Fruit fly (Drosophila melanogaster) whole organism, prepupa: ENCODE results near the gene CG32454.
"Not testable (repeated sequence)": the region's sequence is repeated elsewhere in the genome, so short reads cannot be mapped to it uniquely, and the experiment has no call there.

ENCODE experiments used
- CG16779 ChIP-seq: fragments of 200-800 bp; sonication (Bioruptor generic); optimal IDR thresholded peaks from 3 replicates; lab custom pipeline; 2017; ENCODE audit warnings: missing biosample characterization, mild to moderate bottlenecking, missing genetic modification characterization
- esn ChIP-seq: fragments of 200-800 bp; sonication (Bioruptor generic); optimal IDR thresholded peaks from 2 replicates; lab custom pipeline; 2016; ENCODE audit warnings: missing biosample characterization, mild to moderate bottlenecking, missing genetic modification characterization, moderate library complexity
- pdm3 ChIP-seq: fragments of 200-800 bp; sonication (Bioruptor generic); optimal IDR thresholded peaks from 3 replicates; lab custom pipeline; 2016; ENCODE audit warnings: missing biosample characterization, missing genetic modification characterization
- svp ChIP-seq: fragments of 200-800 bp; sonication (Bioruptor generic); peaks from one replicate; lab custom pipeline; 2016; ENCODE audit warnings: missing biosample characterization, missing genetic modification characterization

DNA sequence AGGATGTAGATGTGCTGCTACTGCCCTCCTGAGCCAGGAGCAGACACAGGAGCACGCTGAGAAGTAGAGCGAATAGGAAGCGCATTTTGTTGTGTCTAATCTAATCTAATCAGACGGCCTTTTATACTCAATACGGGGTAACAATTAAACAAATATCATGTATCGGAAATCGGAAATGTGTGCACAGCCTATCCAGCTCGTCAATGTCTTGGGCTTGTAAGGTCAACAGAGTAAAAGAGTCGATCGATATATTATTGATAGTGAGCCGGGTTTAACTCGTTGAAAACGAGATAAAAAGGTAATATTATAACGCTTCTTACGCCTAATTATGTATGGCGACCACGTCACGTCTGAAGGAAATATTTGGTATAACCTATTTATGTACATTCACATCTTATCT lies 37.1 kb upstream of the CG32454 start, which contains the start of gene CG14454:
- TF ChIP-seq pdm3 (GFP tag; lab: Kevin White, UChicago); esn; CG16779 (tag; lab: Kevin White, UChicago); svp (GFP tag; lab: Kevin White, UChicago): not testable (repeated sequence)
